Worm (Caenorhabditis elegans) whole organism, midembryonic: ENCODE results near the gene R04E5.8.

Source experiments
- T22C8.4 ChIP-seq: fragments of 200-800 bp; sonication (Bioruptor generic); IDR thresholded peaks from 2 replicates; pipeline ENCODE4 v1.3.6; 2022; ENCODE audit warnings: missing genetic modification characterization, missing compliant biosample characterization
- cog-1 ChIP-seq: sonication (generic microtip); optimal IDR thresholded peaks from 2 replicates; lab custom pipeline; 2016; ENCODE audit warnings: missing genetic modification characterization, missing compliant biosample characterization
- flt-1 ChIP-seq: fragments of 200-800 bp; sonication (Bioruptor generic); IDR thresholded peaks from 2 replicates; pipeline ENCODE4 v1.3.6; 2022; ENCODE audit warnings: missing genetic modification characterization, missing compliant biosample characterization
- klf-2 ChIP-seq: fragments of 200-800 bp; sonication (Bioruptor generic); conservative IDR thresholded peaks from 2 replicates; pipeline ENCODE4 v1.3.6; 2022; ENCODE audit warnings: missing genetic modification reagents, missing genetic modification characterization, missing compliant biosample characterization
- med-1 ChIP-seq: sonication (generic microtip); optimal IDR thresholded peaks from 2 replicates; lab custom pipeline; 2017; ENCODE audit warnings: missing genetic modification characterization, mild to moderate bottlenecking, missing compliant biosample characterization, antibody characterized with exemption, missing genetic modification reagents; ENCODE audit not compliant: insufficient read depth
- ref-1 ChIP-seq: fragments of 200-800 bp; sonication (Bioruptor generic); conservative IDR thresholded peaks from 2 replicates; pipeline ENCODE4 v1.3.6; 2022; ENCODE audit warnings: missing genetic modification reagents, missing genetic modification characterization, missing compliant biosample characterization
- tab-1 ChIP-seq: fragments of 200-800 bp; sonication (Bioruptor generic); IDR thresholded peaks from 2 replicates; pipeline ENCODE4 v1.3.6; 2022; ENCODE audit warnings: missing genetic modification characterization, missing compliant biosample characterization
- ztf-23 ChIP-seq: fragments of 200-800 bp; sonication (Bioruptor generic); IDR thresholded peaks from 2 replicates; pipeline ENCODE4 v1.3.6; 2022; ENCODE audit warnings: missing genetic modification reagents, missing genetic modification characterization, missing compliant biosample characterization
- ztf-29 ChIP-seq: fragments of 200-800 bp; sonication (Bioruptor generic); IDR thresholded peaks from 2 replicates; pipeline ENCODE4 v1.3.6; 2022; ENCODE audit warnings: missing genetic modification reagents, missing genetic modification characterization, missing compliant biosample characterization

The R04E5.8 gene

ce11 chrX:8806070-8806799 lies at the start of gene R04E5.8:
TSS of gene R04E5.8 (minus strand) at chrX:8806120.
- TF ChIP-seq klf-2, result no peak
- TF ChIP-seq flt-1 (GFP tag; lab: Robert Waterston, UW), result 0 out of 2 replicates have a peak, but pooled peaks have one; percentile 41

- TF ChIP-seq ztf-29 (GFP tag; lab: Robert Waterston, UW) (no peak), T22C8.4 (GFP tag; lab: Robert Waterston, UW) (no peak), med-1 (GFP tag; lab: Kevin White, UChicago) (no peak), cog-1 (tag; lab: Kevin White, UChicago) (no peak), tab-1 (GFP tag; lab: Robert Waterston, UW) (no peak), ztf-23 (no peak), ref-1 (GFP tag; lab: Robert Waterston, UW) (no peak), flt-1 (GFP tag; lab: Robert Waterston, UW) (no peak), klf-2 (no peak)
These were observed 48.5 kb upstream of the R04E5.8 start for ce11 chrX:8854409-8854808.

- no peak for TF ChIP-seq ztf-23
- TF ChIP-seq cog-1 (tag; lab: Kevin White, UChicago), result no peak
- TF ChIP-seq med-1 (GFP tag; lab: Kevin White, UChicago), result no peak
- TF ChIP-seq ztf-29 (GFP tag; lab: Robert Waterston, UW), result no peak
- TF ChIP-seq tab-1 (GFP tag; lab: Robert Waterston, UW), result no peak
- TF ChIP-seq klf-2, result no peak
- no peak for TF ChIP-seq T22C8.4 (GFP tag; lab: Robert Waterston, UW)
- TF ChIP-seq ref-1 (GFP tag; lab: Robert Waterston, UW), result no peak
- no peak for TF ChIP-seq flt-1 (GFP tag; lab: Robert Waterston, UW)
These were observed 47.6 kb upstream of the R04E5.8 start, which contains the start of gene sprp-4 for ce11 chrX:8853524-8853923. TSS of gene sprp-4 (minus strand) at chrX:8853624.

- TF ChIP-seq ztf-23, result no peak
- peak; percentile 61; the same call in 1 of the 2 replicates for TF ChIP-seq klf-2
- TF ChIP-seq ref-1 (GFP tag; lab: Robert Waterston, UW), result no peak
- no peak for TF ChIP-seq T22C8.4 (GFP tag; lab: Robert Waterston, UW)
- no peak for TF ChIP-seq cog-1 (tag; lab: Kevin White, UChicago)
These were observed 40.7 kb upstream of the R04E5.8 start, which contains the start of gene C28G1.10 for ce11 chrX:8846447-8847237. TSS of gene C28G1.10 (plus strand) at chrX:8847122.

- no peak for TF ChIP-seq flt-1 (GFP tag; lab: Robert Waterston, UW)
- TF ChIP-seq ztf-23, result no peak
- TF ChIP-seq med-1 (GFP tag; lab: Kevin White, UChicago), result no peak
- TF ChIP-seq tab-1 (GFP tag; lab: Robert Waterston, UW), result no peak
- TF ChIP-seq ztf-29 (GFP tag; lab: Robert Waterston, UW), result no peak
- no peak for TF ChIP-seq klf-2
- no peak for TF ChIP-seq ref-1 (GFP tag; lab: Robert Waterston, UW)
- no peak for TF ChIP-seq T22C8.4 (GFP tag; lab: Robert Waterston, UW)
- no peak for TF ChIP-seq cog-1 (tag; lab: Kevin White, UChicago)
These were observed 38.1 kb upstream of the R04E5.8 start, which contains the start of gene ubc-23 for ce11 chrX:8843988-8844387. TSS of gene ubc-23 (plus strand) at chrX:8844288.

ce11 chrX:8838176-8838575 lies 32.3 kb upstream of the R04E5.8 start:
- no peak for TF ChIP-seq ztf-23
- TF ChIP-seq ref-1 (GFP tag; lab: Robert Waterston, UW), result no peak
- TF ChIP-seq flt-1 (GFP tag; lab: Robert Waterston, UW), result no peak
- TF ChIP-seq T22C8.4 (GFP tag; lab: Robert Waterston, UW), result no peak
- TF ChIP-seq tab-1 (GFP tag; lab: Robert Waterston, UW), result no peak
- no peak for TF ChIP-seq med-1 (GFP tag; lab: Kevin White, UChicago)
- TF ChIP-seq klf-2, result no peak
- TF ChIP-seq cog-1 (tag; lab: Kevin White, UChicago), result no peak

- TF ChIP-seq med-1 (GFP tag; lab: Kevin White, UChicago) (peak; percentile 86), ztf-23 (peak; percentile 98), ztf-29 (GFP tag; lab: Robert Waterston, UW) (peak; percentile 97), cog-1 (tag; lab: Kevin White, UChicago) (peak; percentile 93), flt-1 (GFP tag; lab: Robert Waterston, UW) (peak; percentile 99), klf-2 (peak; percentile 95), tab-1 (GFP tag; lab: Robert Waterston, UW) (peak; percentile 98), T22C8.4 (GFP tag; lab: Robert Waterston, UW) (peak; percentile 97), ref-1 (GFP tag; lab: Robert Waterston, UW) (peak; percentile 96)
These were observed 30.0 kb upstream of the R04E5.8 start, which contains the start of gene C28G1.2 for ce11 chrX:8835887-8836348. TSS of gene C28G1.2 (plus strand) at chrX:8836016.

- no peak for TF ChIP-seq tab-1 (GFP tag; lab: Robert Waterston, UW)
- no peak for TF ChIP-seq klf-2
- TF ChIP-seq med-1 (GFP tag; lab: Kevin White, UChicago), result no peak
These were observed 29.5 kb upstream of the R04E5.8 start, which contains the start of gene sec-15 for ce11 chrX:8835405-8835804. TSS of gene sec-15 (minus strand) at chrX:8835715.

ce11 chrX:8831162-8831561 lies 25.2 kb upstream of the R04E5.8 start, which contains the start of gene C28G1.6:
TSS of gene C28G1.6 (minus strand) at chrX:8831262.
- TF ChIP-seq med-1 (GFP tag; lab: Kevin White, UChicago) (no peak), tab-1 (GFP tag; lab: Robert Waterston, UW) (no peak), klf-2 (no peak), T22C8.4 (GFP tag; lab: Robert Waterston, UW) (no peak), flt-1 (GFP tag; lab: Robert Waterston, UW) (no peak), ztf-23 (no peak), ztf-29 (GFP tag; lab: Robert Waterston, UW) (no peak), ref-1 (GFP tag; lab: Robert Waterston, UW) (no peak), cog-1 (tag; lab: Kevin White, UChicago) (no peak)
